Worm (Caenorhabditis elegans) whole organism, midembryonic: ENCODE results near the gene oac-6.

Source experiments
- T22C8.4 ChIP-seq: fragments of 200-800 bp; sonication (Bioruptor generic); IDR thresholded peaks from 2 replicates; pipeline ENCODE4 v1.3.6; 2022; ENCODE audit warnings: missing genetic modification characterization, missing compliant biosample characterization
- cog-1 ChIP-seq: sonication (generic microtip); optimal IDR thresholded peaks from 2 replicates; lab custom pipeline; 2016; ENCODE audit warnings: missing genetic modification characterization, missing compliant biosample characterization
- flt-1 ChIP-seq: fragments of 200-800 bp; sonication (Bioruptor generic); IDR thresholded peaks from 2 replicates; pipeline ENCODE4 v1.3.6; 2022; ENCODE audit warnings: missing genetic modification characterization, missing compliant biosample characterization
- klf-2 ChIP-seq: fragments of 200-800 bp; sonication (Bioruptor generic); conservative IDR thresholded peaks from 2 replicates; pipeline ENCODE4 v1.3.6; 2022; ENCODE audit warnings: missing genetic modification reagents, missing genetic modification characterization, missing compliant biosample characterization
- med-1 ChIP-seq: sonication (generic microtip); optimal IDR thresholded peaks from 2 replicates; lab custom pipeline; 2017; ENCODE audit warnings: missing genetic modification characterization, mild to moderate bottlenecking, missing compliant biosample characterization, antibody characterized with exemption, missing genetic modification reagents; ENCODE audit not compliant: insufficient read depth
- ref-1 ChIP-seq: fragments of 200-800 bp; sonication (Bioruptor generic); conservative IDR thresholded peaks from 2 replicates; pipeline ENCODE4 v1.3.6; 2022; ENCODE audit warnings: missing genetic modification reagents, missing genetic modification characterization, missing compliant biosample characterization
- tab-1 ChIP-seq: fragments of 200-800 bp; sonication (Bioruptor generic); IDR thresholded peaks from 2 replicates; pipeline ENCODE4 v1.3.6; 2022; ENCODE audit warnings: missing genetic modification characterization, missing compliant biosample characterization
- ztf-23 ChIP-seq: fragments of 200-800 bp; sonication (Bioruptor generic); IDR thresholded peaks from 2 replicates; pipeline ENCODE4 v1.3.6; 2022; ENCODE audit warnings: missing genetic modification reagents, missing genetic modification characterization, missing compliant biosample characterization

ce11 chrV:16352282-16352681 lies 49.8 kb downstream of the oac-6 start:
- TF ChIP-seq flt-1 (no peak), ref-1 (GFP tag; lab: Robert Waterston, UW) (no peak), klf-2 (GFP tag; lab: Robert Waterston, UW) (no peak), T22C8.4 (GFP tag; lab: Robert Waterston, UW) (no peak), cog-1 (tag; lab: Kevin White, UChicago) (no peak), ztf-23 (GFP tag; lab: Robert Waterston, UW) (no peak), med-1 (GFP tag; lab: Kevin White, UChicago) (no peak), tab-1 (GFP tag; lab: Robert Waterston, UW) (no peak)
